Worm (Caenorhabditis elegans): ENCODE measurements around the gene C09B9.7.

Gene C09B9.7

ce11 chrIV:5086243-5086960, 25.5 kb upstream of the C09B9.7 start (continued):
- TF ChIP-seq tra-1 (GFP tag; IDR thresholded peaks at IDR 0.05), result no peak
- peak in 1 of 2 experiments; percentile 7 for TF ChIP-seq lsy-2 (tag; optimal IDR thresholded peaks at IDR 0.05)
- TF ChIP-seq arid-1 (GFP tag; conservative IDR thresholded peaks at IDR 0.05), result no peak
- TF ChIP-seq lim-7 (GFP tag; IDR thresholded peaks at IDR 0.05), result 0 out of 2 replicates have a peak, but pooled peaks have one; percentile 30

ce11 chrIV:5085782-5086181, 24.9 kb upstream of the C09B9.7 start:
- TF ChIP-seq unc-62 (GFP tag; optimal IDR thresholded peaks at IDR 0.05 in 1 of 2), result peak in 1 of 2 experiments; percentile 1
- TF ChIP-seq unc-62 (tag; optimal IDR thresholded peaks at IDR 0.05), result no peak
- TF ChIP-seq saeg-2 (GFP tag; IDR thresholded peaks at IDR 0.05), result no peak
- peak; percentile 76 for TF ChIP-seq set-16 (GFP tag; IDR thresholded peaks at IDR 0.05)
- TF ChIP-seq daf-19 (GFP tag; conservative IDR thresholded peaks at IDR 0.05), result no peak

- TF ChIP-seq lin-29 (GFP tag; IDR thresholded peaks at IDR 0.05) (no peak), lin-38 (GFP tag; IDR thresholded peaks at IDR 0.05) (peak; percentile 70), mxl-2 (GFP tag; conservative IDR thresholded peaks at IDR 0.05) (no peak)
Measured at ce11 chrIV:5083832-5084231, 22.9 kb upstream of the C09B9.7 start.

ce11 chrIV:5082900-5083530, 22.1 kb upstream of the C09B9.7 start, which contains the start of gene pygo-1:
TSS of gene pygo-1 (plus strand) at chrIV:5083303.
- no peak for TF ChIP-seq attf-4 (tag; optimal IDR thresholded peaks at IDR 0.05)
- no peak for TF ChIP-seq ama-1 (optimal IDR thresholded peaks at IDR 0.05)
- no peak for TF ChIP-seq egl-27 (tag; optimal IDR thresholded peaks at IDR 0.05)
- TF ChIP-seq ztf-7 (tag; optimal IDR thresholded peaks at IDR 0.05), result no peak
- no peak for TF ChIP-seq pha-4 (GFP tag; IDR thresholded peaks at IDR 0.05)
- no peak for TF ChIP-seq pha-4 (tag; optimal IDR thresholded peaks at IDR 0.05)
- TF ChIP-seq nhr-11 (tag; optimal IDR thresholded peaks at IDR 0.05), result no peak
- peak; percentile 72 for TF ChIP-seq hlh-11 (tag; optimal IDR thresholded peaks at IDR 0.05)
- TF ChIP-seq nhr-48 (tag; optimal IDR thresholded peaks at IDR 0.05), result peak; percentile 51
- TF ChIP-seq egl-43 (GFP tag; IDR thresholded peaks at IDR 0.05), result no peak
- no peak for TF ChIP-seq ceh-20 (GFP tag; IDR thresholded peaks at IDR 0.05)
- no peak for TF ChIP-seq lin-29 (GFP tag; IDR thresholded peaks at IDR 0.05)
- no peak for TF ChIP-seq daf-8 (GFP tag; IDR thresholded peaks at IDR 0.05)
- no peak for TF ChIP-seq T26A8.4 (GFP tag; IDR thresholded peaks at IDR 0.05)
- TF ChIP-seq zip-11 (GFP tag; IDR thresholded peaks at IDR 0.05), result no peak
- no peak for TF ChIP-seq nhr-77 (tag; optimal IDR thresholded peaks at IDR 0.05)
- no peak for TF ChIP-seq saeg-2 (GFP tag; IDR thresholded peaks at IDR 0.05)
- no peak for TF ChIP-seq snpc-4 (tag; optimal IDR thresholded peaks at IDR 0.05)
- TF ChIP-seq lin-15B (tag; optimal IDR thresholded peaks at IDR 0.05), result no peak
- no peak for TF ChIP-seq cey-2 (tag; optimal IDR thresholded peaks at IDR 0.05; ENCODE audit: borderline replicate concordance, insufficient read depth)
- TF ChIP-seq T20F7.1 (GFP tag; optimal IDR thresholded peaks at IDR 0.05), result no peak
- no peak for TF ChIP-seq daf-19 (GFP tag; conservative IDR thresholded peaks at IDR 0.05)
- TF ChIP-seq set-16 (GFP tag; IDR thresholded peaks at IDR 0.05), result no peak
- TF ChIP-seq arid-1 (GFP tag; conservative IDR thresholded peaks at IDR 0.05), result no peak
- TF ChIP-seq Y48G9A.11 (GFP tag; IDR thresholded peaks at IDR 0.05), result no peak
- TF ChIP-seq zfp-2 (tag; optimal IDR thresholded peaks at IDR 0.05), result no peak
- TF ChIP-seq ZK546.5 (tag; optimal IDR thresholded peaks at IDR 0.05), result no peak
- no peak for TF ChIP-seq nhr-41 (GFP tag; IDR thresholded peaks at IDR 0.05)
- TF ChIP-seq ZK337.2 (GFP tag; IDR thresholded peaks at IDR 0.05), result no peak
- no peak for TF ChIP-seq nhr-6 (tag; optimal IDR thresholded peaks at IDR 0.05)
- no peak for TF ChIP-seq hmg-1.1 (GFP tag; IDR thresholded peaks at IDR 0.05)
- no peak for TF ChIP-seq mes-2 (tag; optimal IDR thresholded peaks at IDR 0.05; ENCODE audit: poor library complexity, severe bottlenecking)
- TF ChIP-seq duxl-1 (tag; optimal IDR thresholded peaks at IDR 0.05; ENCODE audit: poor library complexity), result no peak
- no peak for TF ChIP-seq dmd-9 (GFP tag; IDR thresholded peaks at IDR 0.05)
- no peak for TF ChIP-seq zfp-3 (GFP tag; conservative IDR thresholded peaks at IDR 0.05)
- TF ChIP-seq zip-2 (tag; optimal IDR thresholded peaks at IDR 0.05), result no peak
- TF ChIP-seq Y105C5A.15 (GFP tag; IDR thresholded peaks at IDR 0.05), result no peak
- TF ChIP-seq lim-7 (GFP tag; IDR thresholded peaks at IDR 0.05), result no peak
